Worm (Caenorhabditis elegans) whole organism, young adult: ENCODE data around the gene ceh-82.

Experiments
- B0261.1 ChIP-seq: sonication (generic microtip); optimal IDR thresholded peaks from 2 replicates; lab custom pipeline; 2016; ENCODE audit warnings: mild to moderate bottlenecking, missing genetic modification characterization, moderate library complexity, missing compliant biosample characterization
- F33H1.4 ChIP-seq: fragments of 200-800 bp; sonication (Bioruptor generic); IDR thresholded peaks from 2 replicates; pipeline ENCODE4 v1.3.6; 2022; ENCODE audit warnings: missing genetic modification reagents, missing genetic modification characterization, missing compliant biosample characterization
- K12H6.12 ChIP-seq: fragments of 200-800 bp; sonication (Bioruptor generic); optimal IDR thresholded peaks from 2 replicates; lab custom pipeline; 2018; ENCODE audit warnings: mild to moderate bottlenecking, missing genetic modification characterization, missing compliant biosample characterization
- Y53F4B.3 ChIP-seq: fragments of 200-800 bp; sonication (Bioruptor generic); IDR thresholded peaks from 2 replicates; pipeline ENCODE4 v1.3.6; 2022; ENCODE audit warnings: missing genetic modification reagents, missing genetic modification characterization, missing compliant biosample characterization
- Y53G8AR.9 ChIP-seq: fragments of 200-800 bp; sonication (Bioruptor generic); conservative IDR thresholded peaks from 2 replicates; pipeline ENCODE4 v1.3.6; 2022; ENCODE audit warnings: missing genetic modification reagents, missing genetic modification characterization, missing compliant biosample characterization
- Y79H2A.3 ChIP-seq: fragments of 200-800 bp; sonication (Bioruptor generic); conservative IDR thresholded peaks from 2 replicates; pipeline ENCODE4 v1.3.6; 2022; ENCODE audit warnings: missing genetic modification reagents, missing genetic modification characterization, missing compliant biosample characterization
- ZK185.1 ChIP-seq: sonication (generic microtip); optimal IDR thresholded peaks from 2 replicates; lab custom pipeline; 2016; ENCODE audit warnings: mild to moderate bottlenecking, missing genetic modification characterization, missing compliant biosample characterization; ENCODE audit not compliant: poor library complexity, severe bottlenecking
- ama-1 ChIP-seq, 3 experiments: fragments of 150-350 bp in 1 of 3; sonication (generic microtip) in 2 of 3; optimal IDR thresholded peaks; 2 replicates each; lab custom pipeline; 2014 to 2018; ENCODE audit warnings: missing biosample characterization in 2 of 3, missing genetic modification characterization in 2 of 3, missing genetic modification reagents in 2 of 3
- aptf-2 ChIP-seq: fragments of 200-800 bp; sonication (Bioruptor generic); conservative IDR thresholded peaks from 2 replicates; pipeline ENCODE4 v1.3.6; 2022; ENCODE audit warnings: missing genetic modification reagents, missing genetic modification characterization, missing compliant biosample characterization
- aptf-3 ChIP-seq: fragments of 200-800 bp; sonication (Bioruptor generic); IDR thresholded peaks from 2 replicates; pipeline ENCODE4 v1.3.6; 2022; ENCODE audit warnings: missing genetic modification characterization, missing compliant biosample characterization
- attf-6 ChIP-seq: fragments of 200-800 bp; sonication (Bioruptor generic); IDR thresholded peaks from 2 replicates; pipeline ENCODE4 v1.3.6; 2022; ENCODE audit warnings: missing genetic modification reagents, missing genetic modification characterization, missing compliant biosample characterization
- ccch-3 ChIP-seq: fragments of 200-800 bp; sonication (Bioruptor generic); optimal IDR thresholded peaks from 2 replicates; lab custom pipeline; 2018; ENCODE audit warnings: mild to moderate bottlenecking, missing genetic modification characterization, missing compliant biosample characterization
- cebp-1 ChIP-seq, 2 experiments: fragments of 200-800 bp in 1 of 2; sonication (Bioruptor generic) in 1 of 2; sonication (generic microtip) in 1 of 2; IDR thresholded peaks in 1 of 2; optimal IDR thresholded peaks in 1 of 2; 2 replicates each; pipeline versions ENCODE4 v1.3.6 to Lab custom; 2017 to 2022; ENCODE audit warnings: missing compliant biosample characterization in 2 of 2, missing genetic modification characterization in 2 of 2, mild to moderate bottlenecking in 1 of 2, missing genetic modification reagents in 1 of 2, moderate library complexity in 1 of 2
- cebp-2 ChIP-seq: fragments of 200-800 bp; sonication (Bioruptor generic); IDR thresholded peaks from 2 replicates; pipeline ENCODE4 v1.3.6; 2022; ENCODE audit warnings: missing genetic modification characterization, missing compliant biosample characterization
- ceh-27 ChIP-seq: fragments of 200-800 bp; sonication (Bioruptor generic); optimal IDR thresholded peaks from 2 replicates; lab custom pipeline; 2018; ENCODE audit warnings: mild to moderate bottlenecking, missing genetic modification characterization, moderate library complexity, missing compliant biosample characterization
- ceh-58 ChIP-seq: fragments of 200-800 bp; sonication (Bioruptor generic); IDR thresholded peaks from 2 replicates; pipeline ENCODE4 v1.3.6; 2022; ENCODE audit warnings: missing genetic modification characterization, missing compliant biosample characterization
- ceh-91 ChIP-seq: fragments of 200-800 bp; sonication (Bioruptor generic); IDR thresholded peaks from 2 replicates; pipeline ENCODE4 v1.3.6; 2022; ENCODE audit warnings: missing genetic modification reagents, missing genetic modification characterization, missing compliant biosample characterization
- efl-1 ChIP-seq: fragments of 150-350 bp; optimal IDR thresholded peaks from 2 replicates; lab custom pipeline; 2014; ENCODE audit warnings: missing biosample characterization, missing genetic modification reagents, missing genetic modification characterization
- egrh-3 ChIP-seq: fragments of 200-800 bp; sonication (Bioruptor generic); IDR thresholded peaks from 2 replicates; pipeline ENCODE4 v1.3.6; 2022; ENCODE audit warnings: missing genetic modification reagents, missing genetic modification characterization, missing compliant biosample characterization
- ets-4 ChIP-seq: fragments of 200-800 bp; sonication (Bioruptor generic); optimal IDR thresholded peaks from 2 replicates; lab custom pipeline; 2018; ENCODE audit warnings: mild to moderate bottlenecking, missing genetic modification characterization, missing compliant biosample characterization
- hlh-26 ChIP-seq: fragments of 200-800 bp; sonication (Bioruptor generic); conservative IDR thresholded peaks from 2 replicates; pipeline ENCODE4 v1.3.6; 2022; ENCODE audit warnings: missing genetic modification reagents, missing genetic modification characterization, missing compliant biosample characterization
- hrde-1 ChIP-seq: sonication (generic microtip); optimal IDR thresholded peaks from 2 replicates; lab custom pipeline; 2016; ENCODE audit warnings: missing genetic modification characterization, mild to moderate bottlenecking, missing compliant biosample characterization, moderate library complexity, missing genotype, missing genetic modification reagents, borderline replicate concordance
- hsf-1 ChIP-seq: fragments of 200-800 bp; sonication (Bioruptor generic); IDR thresholded peaks from 2 replicates; pipeline ENCODE4 v1.3.6; 2022; ENCODE audit warnings: missing genetic modification reagents, missing genetic modification characterization, missing compliant biosample characterization
- lin-26 ChIP-seq: fragments of 200-800 bp; sonication (Bioruptor generic); IDR thresholded peaks from 2 replicates; pipeline ENCODE4 v1.3.6; 2022; ENCODE audit warnings: missing genetic modification reagents, missing genetic modification characterization, missing compliant biosample characterization
- lin-35 ChIP-seq, 3 experiments: fragments of 150-350 bp in 2 of 3; sonication (generic microtip) in 1 of 3; optimal IDR thresholded peaks; 2 replicates each; lab custom pipeline; 2014 to 2018; ENCODE audit warnings: missing biosample characterization in 3 of 3, missing genetic modification characterization in 3 of 3, missing genetic modification reagents in 3 of 3
- lsy-27 ChIP-seq: sonication (generic microtip); optimal IDR thresholded peaks from 2 replicates; lab custom pipeline; 2017; ENCODE audit warnings: missing genetic modification characterization, mild to moderate bottlenecking, missing compliant biosample characterization, antibody characterized with exemption, missing genotype, borderline replicate concordance; ENCODE audit not compliant: insufficient read depth
- madf-3 ChIP-seq: fragments of 200-800 bp; sonication (Bioruptor generic); IDR thresholded peaks from 2 replicates; pipeline ENCODE4 v1.3.6; 2022; ENCODE audit warnings: missing genetic modification reagents, missing genetic modification characterization, missing compliant biosample characterization
- nhr-120 ChIP-seq: fragments of 200-800 bp; sonication (Bioruptor generic); IDR thresholded peaks from 2 replicates; pipeline ENCODE4 v1.3.6; 2022; ENCODE audit warnings: missing genetic modification characterization, missing compliant biosample characterization
- nhr-80 ChIP-seq: sonication (generic microtip); optimal IDR thresholded peaks from 2 replicates; lab custom pipeline; 2016; ENCODE audit warnings: missing genetic modification characterization, missing compliant biosample characterization
- rpc-1 ChIP-seq, 2 experiments: fragments of 150-350 bp in 1 of 2; sonication (generic microtip) in 1 of 2; optimal IDR thresholded peaks; 2 replicates each; lab custom pipeline; 2014 to 2018; ENCODE audit warnings: missing biosample characterization in 1 of 2, missing genetic modification characterization in 1 of 2, missing genetic modification reagents in 1 of 2, missing genotype in 1 of 2
- snpc-3.4 ChIP-seq: sonication (generic microtip); optimal IDR thresholded peaks from 2 replicates; lab custom pipeline; 2017; ENCODE audit warnings: missing genetic modification characterization, mild to moderate bottlenecking, missing compliant biosample characterization, antibody characterized with exemption, moderate library complexity, missing genotype, missing genetic modification reagents
- sptf-2 ChIP-seq: fragments of 200-800 bp; sonication (Bioruptor generic); optimal IDR thresholded peaks from 2 replicates; lab custom pipeline; 2018; ENCODE audit warnings: mild to moderate bottlenecking, missing genetic modification characterization, missing compliant biosample characterization
- tbp1 ChIP-seq: fragments of 200-800 bp; sonication (Bioruptor generic); optimal IDR thresholded peaks from 2 replicates; lab custom pipeline; 2018; ENCODE audit warnings: mild to moderate bottlenecking, missing genetic modification characterization, missing compliant biosample characterization
- tbx-9 ChIP-seq: sonication (generic microtip); optimal IDR thresholded peaks from 2 replicates; lab custom pipeline; 2016; ENCODE audit warnings: borderline replicate concordance, missing genetic modification characterization, inconsistent platforms, missing compliant biosample characterization
- zim-3 ChIP-seq: sonication (generic microtip); optimal IDR thresholded peaks from 2 replicates; lab custom pipeline; 2017; ENCODE audit warnings: mild to moderate bottlenecking, missing genetic modification characterization, moderate library complexity, missing compliant biosample characterization
- ztf-22 ChIP-seq: fragments of 200-800 bp; sonication (Bioruptor generic); optimal IDR thresholded peaks from 2 replicates; lab custom pipeline; 2018; ENCODE audit warnings: mild to moderate bottlenecking, missing genetic modification characterization, moderate library complexity, missing compliant biosample characterization

ceh-82 gene

DNA sequence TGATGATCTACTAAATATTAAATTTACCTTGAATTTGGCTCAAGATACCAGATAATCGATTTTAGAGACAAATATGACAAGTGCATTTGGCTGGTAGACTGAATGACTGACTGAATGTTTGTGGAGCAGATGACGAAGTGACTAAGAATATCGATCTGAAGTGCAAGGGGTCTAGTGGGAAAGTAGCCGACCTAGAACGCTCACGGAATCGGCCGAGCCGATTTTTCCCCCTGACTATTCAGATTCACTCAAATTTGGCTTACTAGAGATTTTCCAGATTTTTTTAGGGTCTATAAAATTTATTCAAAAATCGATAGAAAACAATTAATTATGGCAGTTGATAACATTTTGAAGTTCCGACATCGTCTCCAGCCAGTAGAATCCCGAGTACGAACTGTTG lies 37.5 kb upstream of the ceh-82 start, which contains the start of gene fbxc-26:
Gene fbxc-26 (minus strand): TSS at position 101 of the 400 bp plus-strand sequence.
- TF ChIP-seq Y53G8AR.9 (GFP tag; lab: Robert Waterston, UW), result no peak
- TF ChIP-seq madf-3 (GFP tag; lab: Robert Waterston, UW), result no peak
- no peak for TF ChIP-seq hrde-1 (tag; lab: Kevin White, UChicago)
- no peak for TF ChIP-seq sptf-2 (GFP tag; lab: Kevin White, UChicago)
- no peak for TF ChIP-seq ets-4 (GFP tag; lab: Kevin White, UChicago)
- no peak for TF ChIP-seq aptf-3 (GFP tag; lab: Robert Waterston, UW)
- no peak for TF ChIP-seq Y79H2A.3 (GFP tag; lab: Robert Waterston, UW)
- no peak for TF ChIP-seq tbp1 (GFP tag; lab: Kevin White, UChicago)
- TF ChIP-seq ceh-58 (GFP tag; lab: Robert Waterston, UW), result no peak
- no peak for TF ChIP-seq hlh-26
- TF ChIP-seq ceh-27 (GFP tag; lab: Kevin White, UChicago), result no peak
- no peak for TF ChIP-seq ccch-3 (GFP tag; lab: Kevin White, UChicago)
- no peak for TF ChIP-seq lin-35 (GFP tag; optimal IDR thresholded peaks at IDR 0.05; lab: Kevin White, UChicago)
- no peak for TF ChIP-seq ama-1 (optimal IDR thresholded peaks at IDR 0.05; lab: Kevin White, UChicago)
- no peak for TF ChIP-seq ama-1 (GFP tag; optimal IDR thresholded peaks at IDR 0.05; lab: Kevin White, UChicago)
- TF ChIP-seq cebp-2 (GFP tag; lab: Robert Waterston, UW), result no peak
- TF ChIP-seq K12H6.12 (tag; lab: Kevin White, UChicago), result no peak
- TF ChIP-seq snpc-3.4 (tag; lab: Kevin White, UChicago), result no peak
- TF ChIP-seq, all 124 proteins: peak for 0

- TF ChIP-seq F33H1.4 (GFP tag; lab: Robert Waterston, UW), result no peak
- no peak for TF ChIP-seq tbx-9 (tag; lab: Kevin White, UChicago)
- peak; percentile 5 for TF ChIP-seq efl-1 (GFP tag; lab: Kevin White, UChicago)
- no peak for TF ChIP-seq Y53F4B.3 (GFP tag; lab: Robert Waterston, UW)
- peak; percentile 90 for TF ChIP-seq aptf-2 (GFP tag; lab: Robert Waterston, UW)
Observed at ce11 chrII:1695861-1696260, 36.2 kb upstream of the ceh-82 start, which contains the start of gene F58E1.13. Gene F58E1.13 (minus strand): TSS chrII:1695872.

DNA sequence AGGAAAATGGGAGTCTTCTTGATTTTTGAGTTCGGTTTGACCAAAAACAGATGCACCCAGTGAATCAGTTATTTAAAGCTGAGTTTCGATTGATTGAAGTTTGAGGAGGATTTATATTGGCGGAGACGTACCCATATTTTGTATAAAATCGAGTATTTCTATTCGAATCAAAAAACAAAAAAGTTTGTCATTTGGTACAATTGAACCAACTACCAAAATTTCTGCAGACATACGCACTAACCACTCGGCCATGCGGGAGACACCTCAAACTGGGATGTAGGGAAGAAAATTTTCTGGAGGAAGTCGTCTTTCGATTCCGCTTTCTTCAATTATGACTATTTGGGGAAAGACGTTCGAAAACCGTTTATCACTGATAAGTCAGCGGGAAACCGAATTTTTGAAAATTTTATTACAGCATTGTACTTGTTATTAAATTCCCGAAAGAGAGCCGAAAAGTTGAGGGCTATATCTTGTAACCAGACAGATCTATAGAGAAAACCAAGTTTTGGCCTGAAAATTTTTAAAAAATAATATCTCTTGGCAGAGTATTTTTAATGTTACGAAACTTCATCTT lies 31.4 kb upstream of the ceh-82 start:
- TF ChIP-seq rpc-1 (optimal IDR thresholded peaks at IDR 0.05; lab: Kevin White, UChicago) (peak; percentile 32), rpc-1 (tag; optimal IDR thresholded peaks at IDR 0.05; lab: Kevin White, UChicago) (peak; percentile 66), B0261.1 (tag; lab: Kevin White, UChicago) (peak; percentile 59), tbp1 (GFP tag; lab: Kevin White, UChicago) (peak; percentile 76), lin-26 (GFP tag; lab: Robert Waterston, UW) (peak; percentile 61; the same call in 1 of the 2 replicates)
- TF ChIP-seq, all 124 proteins: peak for 4; not testable (repeated sequence) for 120

DNA sequence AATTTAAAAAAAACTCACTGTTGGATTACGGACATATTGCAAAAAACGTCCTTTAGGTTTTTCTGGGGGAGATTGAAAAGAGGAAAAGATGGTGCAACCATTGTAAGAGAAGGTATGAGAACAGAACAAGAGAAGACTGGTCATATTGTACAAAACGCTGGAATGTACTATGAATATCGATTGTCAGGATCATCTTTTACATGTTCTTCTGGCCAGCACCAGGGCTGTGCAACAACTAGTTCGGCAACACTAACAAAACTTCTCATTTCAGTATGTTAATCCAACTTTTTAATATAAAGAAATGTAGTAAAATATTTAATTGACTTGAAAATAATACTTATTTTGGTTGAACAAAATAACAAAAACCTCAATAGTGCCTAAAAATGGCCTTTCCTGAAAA lies 28.7 kb upstream of the ceh-82 start, which contains the start of gene fbxb-47:
Gene fbxb-47 (minus strand): TSS at position 101 of the 400 bp plus-strand sequence.
- TF ChIP-seq ZK185.1 (tag; lab: Kevin White, UChicago), result no peak
- no peak for TF ChIP-seq nhr-80 (tag; lab: Kevin White, UChicago)
- no peak for TF ChIP-seq attf-6 (GFP tag; lab: Robert Waterston, UW)
- no peak for TF ChIP-seq egrh-3 (GFP tag; lab: Robert Waterston, UW)
- no peak for TF ChIP-seq nhr-120
- TF ChIP-seq rpc-1 (optimal IDR thresholded peaks at IDR 0.05; lab: Kevin White, UChicago), result no peak
- no peak for TF ChIP-seq rpc-1 (tag; optimal IDR thresholded peaks at IDR 0.05; lab: Kevin White, UChicago)
- no peak for TF ChIP-seq ztf-22 (GFP tag; lab: Kevin White, UChicago)
- no peak for TF ChIP-seq ceh-91 (GFP tag; lab: Robert Waterston, UW)
- no peak for TF ChIP-seq zim-3
- no peak for TF ChIP-seq lsy-27 (tag; lab: Kevin White, UChicago)
- TF ChIP-seq hsf-1, result no peak
- TF ChIP-seq cebp-1 (GFP tag; IDR thresholded peaks at IDR 0.05; lab: Robert Waterston, UW), result no peak
- no peak for TF ChIP-seq cebp-1 (tag; optimal IDR thresholded peaks at IDR 0.05; lab: Kevin White, UChicago)
- TF ChIP-seq, all 124 proteins: peak for 0
